Worm (Caenorhabditis elegans): ENCODE results near the gene R07B7.9.

DNA sequence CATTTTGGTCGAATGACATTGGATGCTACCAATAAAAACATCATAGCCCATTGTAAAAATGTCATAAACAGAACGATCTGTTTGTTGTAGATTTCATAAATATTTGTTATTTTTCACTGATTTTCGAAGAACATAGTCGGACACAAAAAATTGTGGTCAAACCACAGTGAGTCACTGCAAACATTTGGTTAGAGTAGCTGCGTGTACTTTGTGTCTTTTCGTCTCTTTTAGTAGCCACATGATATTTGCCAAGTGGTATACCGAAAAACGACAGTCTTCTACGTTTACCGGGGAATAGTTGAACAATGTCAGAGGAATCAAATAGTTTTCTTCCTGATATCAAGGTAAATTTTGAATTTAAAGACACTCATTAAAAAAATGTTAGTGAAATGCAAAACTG is 11.6 kb upstream of the R07B7.9 start, which contains the start of gene nhr-206:
- TF ChIP-seq cog-1 (tag; optimal IDR thresholded peaks at IDR 0.05) (no peak), ztf-29 (GFP tag; IDR thresholded peaks at IDR 0.05) (no peak), flt-1 (GFP tag; IDR thresholded peaks at IDR 0.05) (no peak), ztf-23 (GFP tag; IDR thresholded peaks at IDR 0.05) (no peak), ref-1 (GFP tag; conservative IDR thresholded peaks at IDR 0.05) (no peak), klf-2 (GFP tag; conservative IDR thresholded peaks at IDR 0.05) (no peak), T22C8.4 (GFP tag; IDR thresholded peaks at IDR 0.05) (no peak), med-1 (GFP tag; optimal IDR thresholded peaks at IDR 0.05; ENCODE audit: insufficient read depth) (no peak), tab-1 (GFP tag; IDR thresholded peaks at IDR 0.05) (no peak)
